Fruit fly (Drosophila melanogaster): ENCODE data around the gene Rdl.

DNA sequence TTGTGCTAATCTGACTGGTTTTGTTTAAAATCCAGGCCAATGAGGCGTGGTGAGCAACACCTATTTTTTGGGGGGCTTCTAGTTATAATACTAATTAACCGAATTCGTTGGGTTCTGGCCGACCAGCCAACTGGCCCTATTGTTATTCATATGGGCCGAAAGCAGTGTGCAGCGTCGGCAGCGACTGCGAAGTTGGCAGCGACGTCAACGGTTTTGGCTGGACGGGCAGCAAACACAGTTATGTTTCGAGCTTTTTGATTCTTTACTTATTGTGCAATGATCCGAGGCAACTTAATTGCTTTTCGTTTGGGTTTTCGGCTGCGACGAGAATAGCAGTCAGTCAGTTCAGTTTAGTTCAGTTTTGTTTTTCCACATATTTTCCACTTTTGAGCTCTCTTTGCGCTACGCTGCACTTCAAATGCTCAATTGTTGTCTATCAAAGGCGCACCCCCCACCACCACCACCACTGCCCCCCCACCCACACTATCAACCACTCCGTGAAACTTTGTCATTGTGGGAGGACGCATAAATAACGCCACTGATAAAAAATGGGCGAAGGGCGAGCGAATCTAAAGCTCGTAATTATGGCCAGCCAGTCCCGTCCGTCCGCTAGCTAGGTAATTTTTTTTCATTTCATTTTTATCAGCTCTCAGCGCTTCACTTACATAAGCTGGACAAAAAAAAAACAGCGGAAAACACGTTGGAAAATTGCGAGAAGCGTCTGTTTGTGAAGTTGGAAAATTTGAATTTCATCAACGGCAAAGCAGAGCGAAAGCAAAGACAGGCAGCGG is 55.7 kb downstream of the Rdl start:
- TF ChIP-seq CG11617 (GFP tag; optimal IDR thresholded peaks at IDR 0.05) (no peak), cic (GFP tag; optimal IDR thresholded peaks at IDR 0.05) (peak; percentile 15), Clk (GFP tag; optimal IDR thresholded peaks at IDR 0.05) (no peak), toe (GFP tag; optimal IDR thresholded peaks at IDR 0.05) (no peak), kay (GFP tag; ENCODE audit: borderline replicate concordance) (peak; percentile 71), bab1 (GFP tag; optimal IDR thresholded peaks at IDR 0.05) (no peak), CG1620 (GFP tag; optimal IDR thresholded peaks at IDR 0.05) (no peak), CG7045 (GFP tag; optimal IDR thresholded peaks at IDR 0.05) (no peak), CG14711 (tag; optimal IDR thresholded peaks at IDR 0.05) (no peak)

Measured in whole organism, adult.